Fruit fly (Drosophila melanogaster): ENCODE measurements around the gene CG5860.

The CG5860 gene

dm6 chr3R:17402434-17402833 lies 7.0 kb upstream of the CG5860 start, which contains the start of gene Sur-8 (continued):
- TF ChIP-seq shn (GFP tag; optimal IDR thresholded peaks at IDR 0.05) = peak; percentile 63
- no peak for TF ChIP-seq Dll (GFP tag; IDR thresholded peaks at IDR 0.05; ENCODE audit: partially characterized antibody)
- peak; percentile 52 for TF ChIP-seq CG4820 (GFP tag; optimal IDR thresholded peaks at IDR 0.05)
- no peak for TF ChIP-seq Abd-B (GFP tag; optimal IDR thresholded peaks at IDR 0.05)
- peak; percentile 44 for TF ChIP-seq slp2 (GFP tag; optimal IDR thresholded peaks at IDR 0.05)
- peak; percentile 89 for TF ChIP-seq CG11247 (GFP tag; IDR thresholded peaks at IDR 0.05)
- TF ChIP-seq CG42726 (GFP tag; IDR thresholded peaks at IDR 0.05; ENCODE audit: partially characterized antibody) = peak; percentile 53; the same call in 1 of the 2 replicates
- TF ChIP-seq Hr78 (GFP tag; optimal IDR thresholded peaks at IDR 0.05) = no peak
- TF ChIP-seq CG12942 (GFP tag; optimal IDR thresholded peaks at IDR 0.05) = peak; percentile 40
- TF ChIP-seq chinmo (GFP tag; IDR thresholded peaks at IDR 0.05; ENCODE audit: partially characterized antibody) = 0 out of 4 replicates have a peak, but pooled peaks have one; percentile 26
- TF ChIP-seq HLHmδ (GFP tag; optimal IDR thresholded peaks at IDR 0.05) = peak; percentile 67
- TF ChIP-seq bbx (GFP tag; IDR thresholded peaks at IDR 0.05; ENCODE audit: partially characterized antibody) = no peak
- TF ChIP-seq trh (GFP tag; optimal IDR thresholded peaks at IDR 0.05) = no peak
- TF ChIP-seq Hand (GFP tag; optimal IDR thresholded peaks at IDR 0.05) = no peak
- TF ChIP-seq cato (GFP tag; optimal IDR thresholded peaks at IDR 0.05; ENCODE audit: borderline replicate concordance) = no peak
- no peak for TF ChIP-seq yki (optimal IDR thresholded peaks at IDR 0.05)
- no peak for TF ChIP-seq dan (GFP tag; IDR thresholded peaks at IDR 0.05)
- TF ChIP-seq sens (GFP tag) = peak; percentile 91
- no peak for TF ChIP-seq pros (GFP tag; optimal IDR thresholded peaks at IDR 0.05)
- peak; percentile 41; the same call in 1 of the 2 replicates for TF ChIP-seq CG14667 (GFP tag; IDR thresholded peaks at IDR 0.05)
- TF ChIP-seq CG17568 (GFP tag; optimal IDR thresholded peaks at IDR 0.05) = no peak
- peak; percentile 58; the same call in 2 of the 3 replicates for TF ChIP-seq CG34422 (GFP tag; IDR thresholded peaks at IDR 0.05)
- no peak for TF ChIP-seq Bteb2 (GFP tag; optimal IDR thresholded peaks at IDR 0.05)
- peak; percentile 45 for TF ChIP-seq Ets97D (GFP tag; optimal IDR thresholded peaks at IDR 0.05)
- no peak for TF ChIP-seq cad (GFP tag; optimal IDR thresholded peaks at IDR 0.05)
- TF ChIP-seq tx (GFP tag; optimal IDR thresholded peaks at IDR 0.05) = peak; percentile 35
- TF ChIP-seq fru (optimal IDR thresholded peaks at IDR 0.05) = no peak
- peak; percentile 25 for TF ChIP-seq Bdp1 (GFP tag; optimal IDR thresholded peaks at IDR 0.05)
- no peak for TF ChIP-seq chm (GFP tag; IDR thresholded peaks at IDR 0.05)
- TF ChIP-seq CG9797 (GFP tag; optimal IDR thresholded peaks at IDR 0.05) = no peak
- TF ChIP-seq inv (GFP tag; IDR thresholded peaks at IDR 0.05; ENCODE audit: partially characterized antibody) = no peak
- no peak for TF ChIP-seq Hmx (GFP tag; optimal IDR thresholded peaks at IDR 0.05)
- TF ChIP-seq CG11093 (GFP tag; IDR thresholded peaks at IDR 0.05) = peak; percentile 50; the same call in 1 of the 3 replicates
- TF ChIP-seq zf30C (GFP tag; optimal IDR thresholded peaks at IDR 0.05) = no peak
- peak; percentile 76 for TF ChIP-seq dysf (GFP tag; IDR thresholded peaks at IDR 0.05)
- peak; percentile 60 for TF ChIP-seq CG9876 (GFP tag; optimal IDR thresholded peaks at IDR 0.05)
- no peak for TF ChIP-seq CG18262 (tag; optimal IDR thresholded peaks at IDR 0.05)
- TF ChIP-seq abd-A (tag; optimal IDR thresholded peaks at IDR 0.05) = no peak
- no peak for TF ChIP-seq gcm2 (GFP tag; optimal IDR thresholded peaks at IDR 0.05)
- TF ChIP-seq CG16779 (GFP tag; IDR thresholded peaks at IDR 0.05) = peak; percentile 82
- peak; percentile 0 for TF ChIP-seq CG13424 (tag; optimal IDR thresholded peaks at IDR 0.05)
- no peak for TF ChIP-seq D (optimal IDR thresholded peaks at IDR 0.05)
- TF ChIP-seq D (GFP tag; optimal IDR thresholded peaks at IDR 0.05) = peak; percentile 45
- TF ChIP-seq Rx (GFP tag; IDR thresholded peaks at IDR 0.05) = peak; percentile 70
- peak; percentile 7 for TF ChIP-seq CG3163 (GFP tag; optimal IDR thresholded peaks at IDR 0.05)
- TF ChIP-seq CG11560 (tag; IDR thresholded peaks at IDR 0.05) = 0 out of 3 replicates have a peak, but pooled peaks have one; percentile 39
- TF ChIP-seq CG34224 (GFP tag; IDR thresholded peaks at IDR 0.05; ENCODE audit: partially characterized antibody) = no peak
- peak; percentile 54 to 69 for TF ChIP-seq Pdp1 (GFP tag; optimal IDR thresholded peaks at IDR 0.05)
- TF ChIP-seq CG8359 (GFP tag; optimal IDR thresholded peaks at IDR 0.05; ENCODE audit: borderline replicate concordance) = peak; percentile 47
- no peak for TF ChIP-seq gsb-n (tag; optimal IDR thresholded peaks at IDR 0.05)
- TF ChIP-seq schlank (tag; optimal IDR thresholded peaks at IDR 0.05) = no peak

All from whole organism, embryonic.